Worm (Caenorhabditis elegans) whole organism, midembryonic: ENCODE results near the gene mex-5.

Experiments used
- flt-1 ChIP-seq: fragments of 200-800 bp; sonication (Bioruptor generic); IDR thresholded peaks from 2 replicates; pipeline ENCODE4 v1.3.6; 2022; ENCODE audit warnings: missing genetic modification characterization, missing compliant biosample characterization
- ztf-23 ChIP-seq: fragments of 200-800 bp; sonication (Bioruptor generic); IDR thresholded peaks from 2 replicates; pipeline ENCODE4 v1.3.6; 2022; ENCODE audit warnings: missing genetic modification reagents, missing genetic modification characterization, missing compliant biosample characterization

ce11 chrIV:13398728-13399127 lies 45.2 kb downstream of the mex-5 start, which contains the start of gene Y62E10A.13:
- TF ChIP-seq flt-1 (GFP tag; lab: Robert Waterston, UW) (no peak), ztf-23 (GFP tag; lab: Robert Waterston, UW) (no peak)
